Worm (Caenorhabditis elegans): ENCODE measurements around the gene alp-1.

alp-1 gene

DNA sequence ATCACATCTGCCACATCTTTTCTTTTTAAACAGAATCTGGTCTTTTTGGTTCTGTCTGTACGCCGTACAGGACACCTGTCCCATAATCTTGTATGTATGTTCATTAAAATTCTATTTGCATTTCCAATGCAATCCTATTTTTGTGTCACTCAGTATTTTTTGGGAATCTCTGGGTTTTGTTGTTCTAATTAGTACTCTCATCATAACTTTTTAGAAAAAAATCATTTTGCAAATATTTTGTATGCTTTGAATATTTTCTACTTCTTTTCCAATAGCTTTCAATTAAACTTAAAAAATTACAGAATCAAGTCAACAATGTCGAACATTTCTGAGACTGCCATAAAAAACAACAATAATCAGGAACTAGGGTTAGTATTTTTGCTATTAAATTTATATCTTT is 32.3 kb upstream of the alp-1 start, which contains the start of gene T28C6.3:
Gene T28C6.3, plus strand, starts transcription at position 301 of the 400 bp plus-strand sequence.
- TF ChIP-seq F23B12.7 (tag; optimal IDR thresholded peaks at IDR 0.05; ENCODE audit: insufficient read depth) (no peak), sptf-2 (GFP tag; optimal IDR thresholded peaks at IDR 0.05) (no peak), lsy-27 (tag; optimal IDR thresholded peaks at IDR 0.05; ENCODE audit: borderline replicate concordance, insufficient read depth) (no peak), lin-40 (tag; optimal IDR thresholded peaks at IDR 0.05) (no peak), K11D2.4 (GFP tag; IDR thresholded peaks at IDR 0.05) (no peak), attf-5 (GFP tag; optimal IDR thresholded peaks at IDR 0.05) (no peak), ceh-58 (GFP tag; IDR thresholded peaks at IDR 0.05) (no peak), ZK185.1 (tag; optimal IDR thresholded peaks at IDR 0.05; ENCODE audit: poor library complexity, severe bottlenecking) (no peak), attf-6 (GFP tag; IDR thresholded peaks at IDR 0.05) (no peak), snpc-4 (GFP tag; optimal IDR thresholded peaks at IDR 0.05) (no peak), snpc-4 (tag; optimal IDR thresholded peaks at IDR 0.05) (no peak), lag-1 (GFP tag; IDR thresholded peaks at IDR 0.05) (no peak), cebp-2 (GFP tag; IDR thresholded peaks at IDR 0.05) (no peak), madf-8 (GFP tag; conservative IDR thresholded peaks at IDR 0.05) (no peak), akir-1 (GFP tag; optimal IDR thresholded peaks at IDR 0.05) (no peak), ztf-6 (GFP tag; IDR thresholded peaks at IDR 0.05) (no peak), gei-17 (GFP tag; optimal IDR thresholded peaks at IDR 0.05) (no peak), nhr-179 (tag; optimal IDR thresholded peaks at IDR 0.05) (no peak), madf-3 (GFP tag; IDR thresholded peaks at IDR 0.05) (no peak)

DNA sequence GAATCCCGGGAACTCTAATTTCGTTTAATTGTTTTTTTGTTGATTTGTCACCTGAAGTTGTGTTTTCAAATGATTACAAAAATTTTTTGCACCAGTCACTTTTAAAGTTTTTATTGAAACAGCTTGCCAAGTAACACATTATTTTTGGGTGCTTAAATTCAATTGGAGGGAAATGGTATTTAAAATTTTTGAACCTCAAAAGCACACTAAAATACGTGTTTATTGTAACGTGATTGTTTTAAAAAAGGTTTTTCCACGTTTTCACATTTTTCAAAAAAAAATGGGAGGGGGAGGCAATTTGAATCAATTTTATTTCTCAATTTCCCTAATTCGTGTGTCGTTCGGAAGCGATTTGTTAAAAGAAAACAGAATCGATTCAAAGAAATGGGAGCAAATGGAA is 31.1 kb upstream of the alp-1 start, which contains the start of gene T28C6.5:
Gene T28C6.5, plus strand, starts transcription at position 301 of the 400 bp plus-strand sequence.
- TF ChIP-seq pbrm-1 (GFP tag; IDR thresholded peaks at IDR 0.05) (no peak), cebp-1 (GFP tag; IDR thresholded peaks at IDR 0.05) (no peak), cebp-1 (tag; optimal IDR thresholded peaks at IDR 0.05) (no peak), egl-44 (GFP tag; IDR thresholded peaks at IDR 0.05) (no peak), lin-35 (GFP tag; optimal IDR thresholded peaks at IDR 0.05) (no peak), zim-3 (tag; optimal IDR thresholded peaks at IDR 0.05) (no peak), rpc-1 (optimal IDR thresholded peaks at IDR 0.05) (no peak), rpc-1 (tag; optimal IDR thresholded peaks at IDR 0.05) (no peak), Y79H2A.3 (GFP tag; conservative IDR thresholded peaks at IDR 0.05) (no peak), ztf-26 (tag; optimal IDR thresholded peaks at IDR 0.05) (no peak), mxl-1 (tag; optimal IDR thresholded peaks at IDR 0.05) (no peak), madf-6 (GFP tag; IDR thresholded peaks at IDR 0.05) (no peak), ztf-3 (GFP tag; optimal IDR thresholded peaks at IDR 0.05) (no peak), C06A6.2 (GFP tag; conservative IDR thresholded peaks at IDR 0.05) (no peak), akir-1 (GFP tag; optimal IDR thresholded peaks at IDR 0.05) (no peak)

DNA sequence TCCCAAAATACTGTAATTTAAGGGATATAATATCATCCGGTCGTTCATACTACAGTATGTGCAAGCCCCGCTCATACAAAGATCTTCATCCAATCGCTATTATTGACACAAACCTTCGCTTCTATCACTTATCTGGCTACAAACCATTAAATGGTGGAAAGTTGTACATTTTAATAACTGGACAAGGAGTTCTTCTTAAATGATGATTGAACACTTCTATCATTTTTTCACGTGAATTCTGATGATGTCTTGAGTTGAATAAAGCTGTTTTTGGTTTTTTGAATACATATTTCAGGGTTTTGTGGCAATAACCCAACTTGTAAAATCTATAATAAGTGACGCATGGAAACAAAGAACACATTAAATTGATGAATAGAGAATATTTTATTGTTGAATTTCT is 29.7 kb upstream of the alp-1 start:
- TF ChIP-seq F55B11.4 (tag; optimal IDR thresholded peaks at IDR 0.05; ENCODE audit: borderline replicate concordance, insufficient read depth) (no peak), C06A6.2 (GFP tag; conservative IDR thresholded peaks at IDR 0.05) (no peak), bed-1 (GFP tag; IDR thresholded peaks at IDR 0.05) (no peak), dpl-1 (GFP tag; optimal IDR thresholded peaks at IDR 0.05) (no peak), K12H6.12 (tag; optimal IDR thresholded peaks at IDR 0.05) (no peak), nhr-80 (tag; optimal IDR thresholded peaks at IDR 0.05) (no peak), ztf-28 (GFP tag; IDR thresholded peaks at IDR 0.05) (no peak), K11D2.4 (GFP tag; IDR thresholded peaks at IDR 0.05) (no peak), madf-10 (tag; optimal IDR thresholded peaks at IDR 0.05) (no peak), dpff-1 (tag; optimal IDR thresholded peaks at IDR 0.05) (no peak), ztf-22 (GFP tag; optimal IDR thresholded peaks at IDR 0.05) (no peak), atf-7 (tag; optimal IDR thresholded peaks at IDR 0.05) (no peak), somi-1 (GFP tag; optimal IDR thresholded peaks at IDR 0.05) (no peak), T26A5.8 (tag; optimal IDR thresholded peaks at IDR 0.05) (no peak)

All from whole organism, young adult.